Worm (Caenorhabditis elegans): Measurements from ENCODE around the gene ZK813.3.

DNA sequence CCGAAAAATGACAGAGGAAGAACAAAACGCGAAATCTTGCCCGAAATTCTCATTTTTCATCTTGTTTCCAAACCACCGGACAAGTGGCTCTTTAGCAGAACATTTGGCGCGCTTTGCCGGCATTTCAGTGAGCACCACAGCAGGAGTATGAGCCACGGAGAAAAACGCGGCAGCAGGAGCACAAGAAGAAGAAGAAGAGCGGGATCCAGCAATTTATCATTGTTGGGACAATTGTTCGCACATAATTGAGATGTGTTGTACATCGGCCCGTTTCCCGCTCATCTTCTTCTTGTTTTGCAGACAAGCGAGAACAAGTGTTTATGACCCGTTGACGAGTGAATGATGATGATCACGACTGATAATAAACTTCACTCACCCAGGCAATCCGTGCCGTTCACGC lies 13.9 kb downstream of the ZK813.3 start:
- no peak for TF ChIP-seq unc-62 (GFP tag; optimal IDR thresholded peaks at IDR 0.05)
- TF ChIP-seq nfya-1 (tag; optimal IDR thresholded peaks at IDR 0.05; ENCODE audit: borderline replicate concordance, insufficient read depth): no peak
- no peak for TF ChIP-seq ccch-3 (GFP tag; optimal IDR thresholded peaks at IDR 0.05)
- TF ChIP-seq ceh-58 (GFP tag; IDR thresholded peaks at IDR 0.05): no peak
- no peak for TF ChIP-seq xnd-1 (tag; optimal IDR thresholded peaks at IDR 0.05)
- TF ChIP-seq ama-1 (optimal IDR thresholded peaks at IDR 0.05): no peak
- no peak for TF ChIP-seq ama-1 (GFP tag; optimal IDR thresholded peaks at IDR 0.05)
